Worm (Caenorhabditis elegans) whole organism, young adult: ENCODE results near the gene tag-290.
A peak's percentile ranks its signal among the peaks of the same experiment; 100 is the strongest.

Experiments used
- B0035.1 ChIP-seq: sonication (generic microtip); optimal IDR thresholded peaks from 2 replicates; lab custom pipeline; 2016; ENCODE audit warnings: missing genetic modification characterization, mild to moderate bottlenecking, missing compliant biosample characterization, missing genotype, missing genetic modification reagents
- C06A6.2 ChIP-seq: fragments of 200-800 bp; sonication (Bioruptor generic); conservative IDR thresholded peaks from 2 replicates; pipeline ENCODE4 v1.3.6; 2022; ENCODE audit warnings: missing genetic modification characterization, missing compliant biosample characterization
- D2030.7 ChIP-seq: fragments of 200-800 bp; sonication (Bioruptor generic); IDR thresholded peaks from 2 replicates; pipeline ENCODE4 v1.3.6; 2022; ENCODE audit warnings: missing genetic modification reagents, missing genetic modification characterization, missing compliant biosample characterization
- F23B12.7 ChIP-seq: sonication (generic microtip); optimal IDR thresholded peaks from 2 replicates; lab custom pipeline; 2017; ENCODE audit warnings: missing genetic modification characterization, mild to moderate bottlenecking, missing compliant biosample characterization, antibody characterized with exemption, moderate library complexity; ENCODE audit not compliant: insufficient read depth
- F39B2.1 ChIP-seq: fragments of 200-800 bp; sonication (Bioruptor generic); IDR thresholded peaks from 2 replicates; pipeline ENCODE4 v1.3.6; 2022; ENCODE audit warnings: missing genetic modification reagents, missing genetic modification characterization, missing compliant biosample characterization
- F49E8.2 ChIP-seq: sonication (generic microtip); optimal IDR thresholded peaks from 3 replicates; lab custom pipeline; 2017; ENCODE audit warnings: missing genetic modification characterization, mild to moderate bottlenecking, missing compliant biosample characterization, antibody characterized with exemption, moderate library complexity; ENCODE audit not compliant: insufficient read depth
- F57A8.1 ChIP-seq: fragments of 200-800 bp; sonication (Bioruptor generic); optimal IDR thresholded peaks from 2 replicates; lab custom pipeline; 2018; ENCODE audit warnings: mild to moderate bottlenecking, missing genetic modification characterization, moderate library complexity, missing compliant biosample characterization
- K11D2.4 ChIP-seq: fragments of 200-800 bp; sonication (Bioruptor generic); IDR thresholded peaks from 2 replicates; pipeline ENCODE4 v1.3.6; 2022; ENCODE audit warnings: missing genetic modification reagents, missing genetic modification characterization, missing compliant biosample characterization
- Y53F4B.3 ChIP-seq: fragments of 200-800 bp; sonication (Bioruptor generic); IDR thresholded peaks from 2 replicates; pipeline ENCODE4 v1.3.6; 2022; ENCODE audit warnings: missing genetic modification reagents, missing genetic modification characterization, missing compliant biosample characterization
- Y53G8AR.9 ChIP-seq: fragments of 200-800 bp; sonication (Bioruptor generic); conservative IDR thresholded peaks from 2 replicates; pipeline ENCODE4 v1.3.6; 2022; ENCODE audit warnings: missing genetic modification reagents, missing genetic modification characterization, missing compliant biosample characterization
- Y79H2A.3 ChIP-seq: fragments of 200-800 bp; sonication (Bioruptor generic); conservative IDR thresholded peaks from 2 replicates; pipeline ENCODE4 v1.3.6; 2022; ENCODE audit warnings: missing genetic modification reagents, missing genetic modification characterization, missing compliant biosample characterization
- akir-1 ChIP-seq: fragments of 200-800 bp; sonication (Bioruptor generic); optimal IDR thresholded peaks from 2 replicates; lab custom pipeline; 2018; ENCODE audit warnings: mild to moderate bottlenecking, missing genetic modification characterization, moderate library complexity, missing compliant biosample characterization
- athp-1 ChIP-seq: sonication (generic microtip); optimal IDR thresholded peaks from 2 replicates; lab custom pipeline; 2017; ENCODE audit warnings: mild to moderate bottlenecking, missing genetic modification characterization, missing compliant biosample characterization
- attf-3 ChIP-seq: fragments of 200-800 bp; sonication (Bioruptor generic); conservative IDR thresholded peaks from 2 replicates; pipeline ENCODE4 v1.3.6; 2022; ENCODE audit warnings: missing genetic modification reagents, missing genetic modification characterization, missing compliant biosample characterization
- ccch-3 ChIP-seq: fragments of 200-800 bp; sonication (Bioruptor generic); optimal IDR thresholded peaks from 2 replicates; lab custom pipeline; 2018; ENCODE audit warnings: mild to moderate bottlenecking, missing genetic modification characterization, missing compliant biosample characterization
- ceh-100 ChIP-seq: fragments of 200-800 bp; sonication (Bioruptor generic); IDR thresholded peaks from 2 replicates; pipeline ENCODE4 v1.3.6; 2022; ENCODE audit warnings: missing genetic modification reagents, missing genetic modification characterization, missing compliant biosample characterization
- ceh-40 ChIP-seq: fragments of 200-800 bp; sonication (Bioruptor generic); IDR thresholded peaks from 2 replicates; pipeline ENCODE4 v1.3.6; 2022; ENCODE audit warnings: missing genetic modification characterization, missing compliant biosample characterization
- chd-7 ChIP-seq: sonication (generic microtip); optimal IDR thresholded peaks from 2 replicates; lab custom pipeline; 2016; ENCODE audit warnings: mild to moderate bottlenecking, missing genetic modification characterization, moderate library complexity, missing compliant biosample characterization
- dox-1 ChIP-seq: fragments of 200-800 bp; sonication (Bioruptor generic); IDR thresholded peaks from 2 replicates; pipeline ENCODE4 v1.3.6; 2022; ENCODE audit warnings: missing genetic modification reagents, missing genetic modification characterization, missing compliant biosample characterization
- dpff-1 ChIP-seq: sonication (generic microtip); optimal IDR thresholded peaks from 2 replicates; lab custom pipeline; 2017; ENCODE audit warnings: mild to moderate bottlenecking, missing genetic modification characterization, missing compliant biosample characterization
- efl-1 ChIP-seq: fragments of 150-350 bp; optimal IDR thresholded peaks from 2 replicates; lab custom pipeline; 2014; ENCODE audit warnings: missing biosample characterization, missing genetic modification reagents, missing genetic modification characterization
- egl-18 ChIP-seq: fragments of 200-800 bp; sonication (Bioruptor generic); IDR thresholded peaks from 2 replicates; pipeline ENCODE4 v1.3.6; 2022; ENCODE audit warnings: missing genetic modification reagents, missing genetic modification characterization, missing compliant biosample characterization
- egrh-3 ChIP-seq: fragments of 200-800 bp; sonication (Bioruptor generic); IDR thresholded peaks from 2 replicates; pipeline ENCODE4 v1.3.6; 2022; ENCODE audit warnings: missing genetic modification reagents, missing genetic modification characterization, missing compliant biosample characterization
- ekl-4 ChIP-seq: fragments of 200-800 bp; sonication (Bioruptor generic); IDR thresholded peaks from 2 replicates; pipeline ENCODE4 v1.3.6; 2022; ENCODE audit warnings: missing genetic modification reagents, missing genetic modification characterization, missing compliant biosample characterization
- fkh-3 ChIP-seq: sonication (generic microtip); optimal IDR thresholded peaks from 2 replicates; lab custom pipeline; 2016; ENCODE audit warnings: mild to moderate bottlenecking, missing genetic modification characterization, missing compliant biosample characterization
- him-1 ChIP-seq: sonication (generic microtip); optimal IDR thresholded peaks from 2 replicates; lab custom pipeline; 2016; ENCODE audit warnings: missing genotype, missing genetic modification reagents, missing genetic modification characterization, missing compliant biosample characterization
- hlh-26 ChIP-seq: fragments of 200-800 bp; sonication (Bioruptor generic); conservative IDR thresholded peaks from 2 replicates; pipeline ENCODE4 v1.3.6; 2022; ENCODE audit warnings: missing genetic modification reagents, missing genetic modification characterization, missing compliant biosample characterization
- hmg-20 ChIP-seq: fragments of 200-800 bp; sonication (Bioruptor generic); IDR thresholded peaks from 2 replicates; pipeline ENCODE4 v1.3.6; 2022; ENCODE audit warnings: missing genetic modification reagents, missing genetic modification characterization, missing compliant biosample characterization
- let-607 ChIP-seq, 2 experiments: fragments of 200-800 bp in 1 of 2; sonication (Bioruptor generic) in 1 of 2; sonication (generic microtip) in 1 of 2; optimal IDR thresholded peaks; 2 replicates each; lab custom pipeline; 2016 to 2018; ENCODE audit warnings: mild to moderate bottlenecking in 2 of 2, missing compliant biosample characterization in 2 of 2, missing genetic modification characterization in 2 of 2, moderate library complexity in 2 of 2, missing genotype in 1 of 2
- lir-1 ChIP-seq: fragments of 200-800 bp; sonication (Bioruptor generic); conservative IDR thresholded peaks from 2 replicates; pipeline ENCODE4 v1.3.6; 2022; ENCODE audit warnings: missing genetic modification reagents, missing genetic modification characterization, missing compliant biosample characterization
- lsl-1 ChIP-seq: fragments of 200-800 bp; sonication (Bioruptor generic); optimal IDR thresholded peaks from 2 replicates; lab custom pipeline; 2018; ENCODE audit warnings: mild to moderate bottlenecking, missing genetic modification characterization, moderate library complexity, missing compliant biosample characterization
- madf-3 ChIP-seq: fragments of 200-800 bp; sonication (Bioruptor generic); IDR thresholded peaks from 2 replicates; pipeline ENCODE4 v1.3.6; 2022; ENCODE audit warnings: missing genetic modification reagents, missing genetic modification characterization, missing compliant biosample characterization
- madf-8 ChIP-seq: fragments of 200-800 bp; sonication (Bioruptor generic); conservative IDR thresholded peaks from 2 replicates; pipeline ENCODE4 v1.3.6; 2022; ENCODE audit warnings: missing genetic modification reagents, missing genetic modification characterization, missing compliant biosample characterization
- mel-28 ChIP-seq: sonication (generic microtip); optimal IDR thresholded peaks from 2 replicates; lab custom pipeline; 2016; ENCODE audit warnings: borderline replicate concordance, mild to moderate bottlenecking, missing genetic modification characterization, missing compliant biosample characterization
- mes-4 ChIP-seq: sonication (generic microtip); optimal IDR thresholded peaks from 2 replicates; lab custom pipeline; 2016; ENCODE audit warnings: missing genotype, missing genetic modification characterization, missing compliant biosample characterization
- nfyb-1 ChIP-seq: fragments of 200-800 bp; sonication (Bioruptor generic); IDR thresholded peaks from 2 replicates; pipeline ENCODE4 v1.3.6; 2022; ENCODE audit warnings: missing genetic modification reagents, missing genetic modification characterization, missing compliant biosample characterization
- nhr-120 ChIP-seq: fragments of 200-800 bp; sonication (Bioruptor generic); IDR thresholded peaks from 2 replicates; pipeline ENCODE4 v1.3.6; 2022; ENCODE audit warnings: missing genetic modification characterization, missing compliant biosample characterization
- sea-2 ChIP-seq: fragments of 200-800 bp; sonication (Bioruptor generic); IDR thresholded peaks from 2 replicates; pipeline ENCODE4 v1.3.6; 2022; ENCODE audit warnings: missing genetic modification characterization, missing compliant biosample characterization
- snpc-1.3 ChIP-seq: sonication (generic microtip); optimal IDR thresholded peaks from 2 replicates; lab custom pipeline; 2017; ENCODE audit warnings: missing genetic modification characterization, mild to moderate bottlenecking, missing compliant biosample characterization, antibody characterized with exemption, moderate library complexity, missing genotype, missing genetic modification reagents; ENCODE audit not compliant: insufficient read depth
- snpc-4 ChIP-seq, 5 experiments: fragments of 150-350 bp in 1 of 5; sonication (generic microtip) in 4 of 5; optimal IDR thresholded peaks; 2 replicates each; lab custom pipeline; 2014 to 2018; ENCODE audit warnings: missing genetic modification characterization in 5 of 5, missing biosample characterization in 3 of 5, antibody characterized with exemption in 2 of 5, mild to moderate bottlenecking in 2 of 5, missing compliant biosample characterization in 2 of 5, missing genotype in 2 of 5, moderate library complexity in 2 of 5, missing genetic modification reagents in 1 of 5
- somi-1 ChIP-seq: fragments of 200-800 bp; sonication (Bioruptor generic); optimal IDR thresholded peaks from 2 replicates; lab custom pipeline; 2018; ENCODE audit warnings: mild to moderate bottlenecking, missing genetic modification characterization, missing compliant biosample characterization
- sptf-2 ChIP-seq: fragments of 200-800 bp; sonication (Bioruptor generic); optimal IDR thresholded peaks from 2 replicates; lab custom pipeline; 2018; ENCODE audit warnings: mild to moderate bottlenecking, missing genetic modification characterization, missing compliant biosample characterization
- tbp1 ChIP-seq: fragments of 200-800 bp; sonication (Bioruptor generic); optimal IDR thresholded peaks from 2 replicates; lab custom pipeline; 2018; ENCODE audit warnings: mild to moderate bottlenecking, missing genetic modification characterization, missing compliant biosample characterization
- unc-130 ChIP-seq: sonication (generic microtip); optimal IDR thresholded peaks from 2 replicates; lab custom pipeline; 2016; ENCODE audit warnings: missing genetic modification reagents, missing genetic modification characterization, missing compliant biosample characterization
- unc-62 ChIP-seq: fragments of 150-350 bp; optimal IDR thresholded peaks from 2 replicates; lab custom pipeline; 2014; ENCODE audit warnings: missing biosample characterization, missing genetic modification reagents, missing genetic modification characterization
- zfh-2 ChIP-seq: fragments of 200-800 bp; sonication (Bioruptor generic); conservative IDR thresholded peaks from 2 replicates; pipeline ENCODE4 v1.3.6; 2022; ENCODE audit warnings: missing genetic modification reagents, missing genetic modification characterization, missing compliant biosample characterization
- ztf-18 ChIP-seq: sonication (generic microtip); optimal IDR thresholded peaks from 2 replicates; lab custom pipeline; 2016; ENCODE audit warnings: missing genotype, mild to moderate bottlenecking, missing genetic modification characterization, missing compliant biosample characterization
- ztf-6 ChIP-seq: fragments of 200-800 bp; sonication (Bioruptor generic); IDR thresholded peaks from 2 replicates; pipeline ENCODE4 v1.3.6; 2022; ENCODE audit warnings: missing genetic modification reagents, missing genetic modification characterization, missing compliant biosample characterization

tag-290 gene

ce11 chrV:11585122-11585521 is 28.0 kb upstream of the tag-290 start:
- TF ChIP-seq D2030.7 (GFP tag; lab: Robert Waterston, UW) (peak; percentile 77), mes-4 (tag; lab: Kevin White, UChicago) (no peak), dpff-1 (tag; lab: Kevin White, UChicago) (no peak), fkh-3 (tag; lab: Kevin White, UChicago) (no peak), B0035.1 (tag; lab: Kevin White, UChicago) (no peak), C06A6.2 (GFP tag; lab: Robert Waterston, UW) (no peak), akir-1 (GFP tag; lab: Kevin White, UChicago) (no peak), madf-3 (GFP tag; lab: Robert Waterston, UW) (no peak), snpc-4 (GFP tag; optimal IDR thresholded peaks at IDR 0.05; lab: Kevin White, UChicago) (peak; percentile 91), snpc-4 (tag; optimal IDR thresholded peaks at IDR 0.05; lab: Kevin White, UChicago) (peak; percentile 90 to 97 (median 93)), ztf-6 (GFP tag; lab: Robert Waterston, UW) (no peak), sptf-2 (GFP tag; lab: Kevin White, UChicago) (no peak), athp-1 (tag; lab: Kevin White, UChicago) (no peak), F57A8.1 (GFP tag; lab: Kevin White, UChicago) (no peak), lir-1 (GFP tag; lab: Robert Waterston, UW) (no peak), Y53G8AR.9 (no peak), madf-8 (GFP tag; lab: Robert Waterston, UW) (no peak), ekl-4 (GFP tag; lab: Robert Waterston, UW) (peak; percentile 53; the same call in 1 of the 2 replicates), ceh-40 (GFP tag; lab: Robert Waterston, UW) (no peak), mel-28 (tag; lab: Kevin White, UChicago) (no peak), ztf-18 (tag; lab: Kevin White, UChicago) (peak; percentile 17), unc-62 (GFP tag; lab: Kevin White, UChicago) (no peak), nhr-120 (0 out of 2 replicates have a peak, but pooled peaks have one; percentile 62), zfh-2 (GFP tag; lab: Robert Waterston, UW) (no peak), egl-18 (GFP tag; lab: Robert Waterston, UW) (no peak), unc-130 (GFP tag; lab: Kevin White, UChicago) (no peak), K11D2.4 (GFP tag; lab: Robert Waterston, UW) (no peak), hlh-26 (GFP tag; lab: Robert Waterston, UW) (no peak), him-1 (tag; lab: Kevin White, UChicago) (peak; percentile 93), somi-1 (no peak), F49E8.2 (tag; lab: Kevin White, UChicago) (peak; percentile 56), nfyb-1 (no peak), let-607 (tag; optimal IDR thresholded peaks at IDR 0.05; lab: Kevin White, UChicago) (no peak), sea-2 (GFP tag; lab: Robert Waterston, UW) (no peak), lsl-1 (GFP tag; lab: Kevin White, UChicago) (peak; percentile 55), efl-1 (GFP tag; lab: Kevin White, UChicago) (no peak), F39B2.1 (GFP tag; lab: Robert Waterston, UW) (no peak), ccch-3 (GFP tag; lab: Kevin White, UChicago) (no peak), tbp1 (GFP tag; lab: Kevin White, UChicago) (peak; percentile 71), attf-3 (GFP tag; lab: Robert Waterston, UW) (no peak), chd-7 (tag; lab: Kevin White, UChicago) (no peak), dox-1 (GFP tag; lab: Robert Waterston, UW) (no peak), Y53F4B.3 (GFP tag; lab: Robert Waterston, UW) (no peak), hmg-20 (GFP tag; lab: Robert Waterston, UW) (peak; percentile 43; the same call in 1 of the 2 replicates), egrh-3 (no peak), ceh-100 (GFP tag; lab: Robert Waterston, UW) (peak; percentile 51), F23B12.7 (tag; lab: Kevin White, UChicago) (no peak), Y79H2A.3 (GFP tag; lab: Robert Waterston, UW) (no peak), snpc-1.3 (tag; lab: Kevin White, UChicago) (peak; percentile 43)
